Worm (Caenorhabditis elegans) whole organism, late embryonic: ENCODE measurements around the gene lgg-3.

Source experiments
- C38D4.7 ChIP-seq: fragments of 200-800 bp; sonication (Bioruptor generic); optimal IDR thresholded peaks from 2 replicates; lab custom pipeline; 2018; ENCODE audit warnings: mild to moderate bottlenecking, missing genetic modification characterization, moderate library complexity, missing compliant biosample characterization
- ama-1 ChIP-seq: fragments of 150-350 bp; optimal IDR thresholded peaks from 2 replicates; lab custom pipeline; 2014
- ceh-45 ChIP-seq: fragments of 200-800 bp; sonication (Bioruptor generic); IDR thresholded peaks from 2 replicates; pipeline ENCODE4 v1.3.6; 2022; ENCODE audit warnings: missing genetic modification reagents, missing genetic modification characterization, missing compliant biosample characterization
- dmd-4 ChIP-seq: sonication (generic microtip); optimal IDR thresholded peaks from 2 replicates; lab custom pipeline; 2016; ENCODE audit warnings: borderline replicate concordance, missing genetic modification characterization, missing compliant biosample characterization
- dve-1 ChIP-seq: sonication (generic microtip); optimal IDR thresholded peaks from 2 replicates; lab custom pipeline; 2017; ENCODE audit warnings: antibody characterized with exemption, mild to moderate bottlenecking, missing genetic modification characterization, missing compliant biosample characterization
- eyg-1 ChIP-seq: sonication (generic microtip); optimal IDR thresholded peaks from 2 replicates; lab custom pipeline; 2016; ENCODE audit warnings: missing genotype, missing genetic modification characterization, missing compliant biosample characterization
- hlh-6 ChIP-seq: sonication (generic microtip); optimal IDR thresholded peaks from 2 replicates; lab custom pipeline; 2016; ENCODE audit warnings: missing genotype, missing genetic modification characterization, missing compliant biosample characterization
- nfya-1 ChIP-seq: sonication (generic microtip); optimal IDR thresholded peaks from 2 replicates; lab custom pipeline; 2017; ENCODE audit warnings: missing genetic modification characterization, mild to moderate bottlenecking, missing compliant biosample characterization, antibody characterized with exemption, moderate library complexity
- nhr-11 ChIP-seq: fragments of 150-350 bp; optimal IDR thresholded peaks from 2 replicates; lab custom pipeline; 2014; ENCODE audit warnings: missing biosample characterization, missing genetic modification characterization
- npax-4 ChIP-seq: sonication (generic microtip); optimal IDR thresholded peaks from 2 replicates; lab custom pipeline; 2016; ENCODE audit warnings: missing genetic modification characterization, missing compliant biosample characterization

ce11 chrIII:5653692-5654105 is 44.1 kb downstream of the lgg-3 start:
- TF ChIP-seq ceh-45 (GFP tag; lab: Robert Waterston, UW) = no peak
- no peak for TF ChIP-seq npax-4 (tag; lab: Kevin White, UChicago)
- no peak for TF ChIP-seq hlh-6 (tag; lab: Kevin White, UChicago)
- no peak for TF ChIP-seq C38D4.7 (GFP tag; lab: Kevin White, UChicago)
- TF ChIP-seq nhr-11 = no peak
- no peak for TF ChIP-seq ama-1 (lab: Kevin White, UChicago)
- no peak for TF ChIP-seq nfya-1
- TF ChIP-seq eyg-1 = no peak
- TF ChIP-seq dve-1 = no peak
- no peak for TF ChIP-seq dmd-4
